Worm (Caenorhabditis elegans) whole organism, mixed stage, embryonic: Measurements from ENCODE around the gene fbxc-47.

ENCODE experiments used
- mep-1 ChIP-seq: fragments of 150-350 bp; optimal IDR thresholded peaks from 2 replicates; lab custom pipeline; 2017; ENCODE audit warnings: missing biosample characterization, missing genetic modification reagents, missing genetic modification characterization, inconsistent platforms
- ztf-11 ChIP-seq: fragments of 150-350 bp; optimal IDR thresholded peaks from 2 replicates; lab custom pipeline; 2014; ENCODE audit warnings: missing biosample characterization, missing genetic modification characterization

- TF ChIP-seq ztf-11, result no peak
- TF ChIP-seq mep-1 (tag; lab: Kevin White, UChicago), result no peak
Measured at ce11 chrIV:3844584-3844983, 39.3 kb downstream of the fbxc-47 start.
